Fruit fly (Drosophila melanogaster) whole organism, embryonic: ENCODE results near the gene GlcAT-P.
A peak's percentile ranks its signal among the peaks of the same experiment; 100 is the strongest.

Experiments used
- Atf3 ChIP-seq: fragments of 200-800 bp; sonication (Bioruptor generic); optimal IDR thresholded peaks from 3 replicates; lab custom pipeline; 2016; ENCODE audit warnings: missing biosample characterization, missing genetic modification characterization
- Atf6 ChIP-seq: fragments of 200-800 bp; sonication (Bioruptor generic); IDR thresholded peaks from 2 replicates; pipeline ENCODE4 v1.3.6; 2022; ENCODE audit warnings: missing biosample characterization, missing genetic modification characterization
- CG10462 ChIP-seq: fragments of 200-800 bp; sonication (Bioruptor generic); optimal IDR thresholded peaks from 2 replicates; lab custom pipeline; 2016; ENCODE audit warnings: missing biosample characterization, missing genetic modification characterization
- CG11504 ChIP-seq: fragments of 200-800 bp; sonication (Bioruptor generic); optimal IDR thresholded peaks from 3 replicates; lab custom pipeline; 2019; ENCODE audit warnings: missing biosample characterization, mild to moderate bottlenecking, missing genetic modification characterization, moderate library complexity
- CG12236 ChIP-seq: fragments of 200-800 bp; sonication (Bioruptor generic); optimal IDR thresholded peaks from 2 replicates; lab custom pipeline; 2016; ENCODE audit warnings: missing biosample characterization, missing genetic modification characterization
- CG12299 ChIP-seq: fragments of 200-800 bp; sonication (Bioruptor generic); optimal IDR thresholded peaks from 2 replicates; lab custom pipeline; 2018; ENCODE audit warnings: missing biosample characterization, mild to moderate bottlenecking, missing genetic modification characterization
- CG13894 ChIP-seq: fragments of 200-800 bp; sonication (Bioruptor generic); optimal IDR thresholded peaks from 3 replicates; lab custom pipeline; 2018; ENCODE audit warnings: missing biosample characterization, mild to moderate bottlenecking, missing genetic modification characterization, moderate library complexity
- CG14965 ChIP-seq: fragments of 200-800 bp; sonication (Bioruptor generic); optimal IDR thresholded peaks from 2 replicates; lab custom pipeline; 2016; ENCODE audit warnings: missing biosample characterization, missing genetic modification characterization, borderline replicate concordance
- CG15073 ChIP-seq: fragments of 200-800 bp; sonication (Bioruptor generic); optimal IDR thresholded peaks from 2 replicates; lab custom pipeline; 2016; ENCODE audit warnings: missing biosample characterization, missing genetic modification characterization
- CG1647 ChIP-seq: fragments of 200-800 bp; sonication (Bioruptor generic); optimal IDR thresholded peaks from 3 replicates; lab custom pipeline; 2016; ENCODE audit warnings: missing biosample characterization, missing genetic modification characterization
- CG18476 ChIP-seq: fragments of 200-800 bp; sonication (Bioruptor generic); optimal IDR thresholded peaks from 2 replicates; lab custom pipeline; 2016; ENCODE audit warnings: missing biosample characterization, mild to moderate bottlenecking, missing genetic modification characterization
- CG30403 ChIP-seq: fragments of 200-800 bp; sonication (Bioruptor generic); optimal IDR thresholded peaks from 3 replicates; lab custom pipeline; 2016; ENCODE audit warnings: missing biosample characterization, missing genetic modification characterization
- CG34224 ChIP-seq: fragments of 200-800 bp; sonication (Bioruptor generic); IDR thresholded peaks from 3 replicates; pipeline ENCODE4 v1.3.6; 2022; ENCODE audit warnings: missing biosample characterization, missing genetic modification characterization; ENCODE audit not compliant: partially characterized antibody
- CG6175 ChIP-seq: fragments of 200-800 bp; sonication (Bioruptor generic); IDR thresholded peaks from 3 replicates; pipeline ENCODE4 v1.3.6; 2022; ENCODE audit warnings: missing biosample characterization, missing genetic modification characterization
- CkIIα-i1 ChIP-seq: fragments of 200-800 bp; sonication (Bioruptor generic); IDR thresholded peaks from 2 replicates; pipeline ENCODE4 v1.3.6; 2022; ENCODE audit warnings: missing biosample characterization, missing genetic modification characterization
- Dref ChIP-seq: fragments of 200-800 bp; sonication (Bioruptor generic); IDR thresholded peaks from 2 replicates; pipeline ENCODE4 v1.3.6; 2022; ENCODE audit warnings: missing biosample characterization, missing genetic modification characterization
- HLH3B ChIP-seq: fragments of 200-800 bp; sonication (Bioruptor generic); IDR thresholded peaks from 2 replicates; pipeline ENCODE4 v1.3.6; 2022; ENCODE audit warnings: missing biosample characterization, missing genetic modification characterization
- Hsf ChIP-seq: fragments of 200-800 bp; sonication (Bioruptor generic); optimal IDR thresholded peaks from 3 replicates; lab custom pipeline; 2016; ENCODE audit warnings: missing biosample characterization, missing genetic modification characterization
- Meics ChIP-seq: fragments of 200-800 bp; sonication (Bioruptor generic); optimal IDR thresholded peaks from 2 replicates; lab custom pipeline; 2017; ENCODE audit warnings: missing biosample characterization, mild to moderate bottlenecking, missing genetic modification characterization
- Nf-YA ChIP-seq: fragments of 200-800 bp; sonication (Bioruptor generic); IDR thresholded peaks from 2 replicates; pipeline ENCODE4 v1.3.6; 2022; ENCODE audit warnings: missing biosample characterization, missing genetic modification characterization
- Stat92E ChIP-seq, 3 experiments: fragments of >200 bp in 2 of 3; fragments of 200-800 bp in 1 of 3; sonication (Bioruptor generic) in 1 of 3; optimal IDR thresholded peaks; 2 replicates each; lab custom pipeline; 2017 to 2019; ENCODE audit warnings: missing biosample characterization in 3 of 3, missing genetic modification characterization in 3 of 3, mild to moderate bottlenecking in 1 of 3, moderate library complexity in 1 of 3
- Trl ChIP-seq, 3 experiments: fragments of >200 bp in 2 of 3; fragments of 200-800 bp in 1 of 3; sonication (Bioruptor generic) in 1 of 3; optimal IDR thresholded peaks; 2 replicates in 1 of 3; 3 replicates in 2 of 3; lab custom pipeline; 2016 to 2017; ENCODE audit warnings: missing biosample characterization in 1 of 3, missing genetic modification characterization in 1 of 3
- Usf ChIP-seq: fragments of 200-800 bp; sonication (Bioruptor generic); optimal IDR thresholded peaks from 2 replicates; lab custom pipeline; 2017; ENCODE audit warnings: missing genotype, missing biosample characterization, missing genetic modification characterization
- ap ChIP-seq: fragments of 200-800 bp; sonication (Bioruptor generic); IDR thresholded peaks from 2 replicates; pipeline ENCODE4 v1.3.6; 2022; ENCODE audit warnings: missing biosample characterization, missing genetic modification characterization
- cato ChIP-seq: fragments of 200-800 bp; sonication (Bioruptor generic); optimal IDR thresholded peaks from 2 replicates; lab custom pipeline; 2016; ENCODE audit warnings: missing biosample characterization, missing genetic modification characterization, borderline replicate concordance
- dysf ChIP-seq: fragments of 200-800 bp; sonication (Bioruptor generic); IDR thresholded peaks from 3 replicates; pipeline ENCODE4 v1.3.6; 2022; ENCODE audit warnings: missing biosample characterization, missing genetic modification characterization
- en ChIP-seq: fragments of 200-800 bp; sonication (Bioruptor generic); optimal IDR thresholded peaks from 2 replicates; lab custom pipeline; 2016; ENCODE audit warnings: missing biosample characterization, missing genetic modification characterization
- eve ChIP-seq, 2 experiments: fragments of >200 bp; optimal IDR thresholded peaks; 2 replicates each; lab custom pipeline; 2017; ENCODE audit warnings: missing biosample characterization in 2 of 2, missing genetic modification characterization in 2 of 2
- gem ChIP-seq: fragments of 200-800 bp; sonication (Bioruptor generic); optimal IDR thresholded peaks from 2 replicates; lab custom pipeline; 2019; ENCODE audit warnings: missing biosample characterization, mild to moderate bottlenecking, missing genetic modification characterization, moderate library complexity
- gfzf ChIP-seq: fragments of 200-800 bp; sonication (Bioruptor generic); optimal IDR thresholded peaks from 2 replicates; lab custom pipeline; 2016; ENCODE audit warnings: missing biosample characterization, mild to moderate bottlenecking, missing genetic modification characterization, moderate library complexity
- grn ChIP-seq: fragments of 200-800 bp; sonication (Bioruptor generic); optimal IDR thresholded peaks from 3 replicates; lab custom pipeline; 2017; ENCODE audit warnings: missing biosample characterization, missing genetic modification characterization
- klu ChIP-seq: fragments of 200-800 bp; sonication (Bioruptor generic); IDR thresholded peaks from 2 replicates; pipeline ENCODE4 v1.3.6; 2022; ENCODE audit warnings: missing biosample characterization, missing genetic modification characterization
- knrl ChIP-seq: fragments of 200-800 bp; sonication (Bioruptor generic); IDR thresholded peaks from 3 replicates; pipeline ENCODE4 v1.3.6; 2022; ENCODE audit warnings: missing biosample characterization, missing genetic modification characterization; ENCODE audit not compliant: partially characterized antibody
- luna ChIP-seq: fragments of 200-800 bp; sonication (Bioruptor generic); optimal IDR thresholded peaks from 2 replicates; lab custom pipeline; 2016; ENCODE audit warnings: missing biosample characterization, missing genetic modification characterization
- nmo ChIP-seq: fragments of 200-800 bp; sonication (Bioruptor generic); optimal IDR thresholded peaks from 2 replicates; lab custom pipeline; 2018; ENCODE audit warnings: missing biosample characterization, mild to moderate bottlenecking, missing genetic modification characterization, moderate library complexity
- nom ChIP-seq: fragments of 200-800 bp; sonication (Bioruptor generic); optimal IDR thresholded peaks from 2 replicates; lab custom pipeline; 2017; ENCODE audit warnings: missing biosample characterization, missing genetic modification characterization, mild to moderate bottlenecking, moderate library complexity, missing genetic modification reagents
- p53 ChIP-seq: fragments of 200-800 bp; sonication (Bioruptor generic); optimal IDR thresholded peaks from 2 replicates; lab custom pipeline; 2016; ENCODE audit warnings: missing biosample characterization, missing genetic modification characterization
- pita ChIP-seq: fragments of 200-800 bp; sonication (Bioruptor generic); optimal IDR thresholded peaks from 2 replicates; lab custom pipeline; 2017; ENCODE audit warnings: missing biosample characterization, mild to moderate bottlenecking, missing genetic modification characterization
- run ChIP-seq: fragments of 200-800 bp; sonication (Bioruptor generic); optimal IDR thresholded peaks from 3 replicates; lab custom pipeline; 2018; ENCODE audit warnings: missing biosample characterization, mild to moderate bottlenecking, missing genetic modification characterization
- scrt ChIP-seq: fragments of 200-800 bp; sonication (Bioruptor generic); optimal IDR thresholded peaks from 2 replicates; lab custom pipeline; 2018; ENCODE audit warnings: missing biosample characterization, mild to moderate bottlenecking, missing genetic modification characterization, moderate library complexity
- slbo ChIP-seq: fragments of 200-800 bp; sonication (Bioruptor generic); IDR thresholded peaks from 2 replicates; pipeline ENCODE4 v1.3.6; 2022; ENCODE audit warnings: missing biosample characterization, missing genetic modification characterization
- slou ChIP-seq: fragments of 200-800 bp; sonication (Bioruptor generic); optimal IDR thresholded peaks from 3 replicates; lab custom pipeline; 2016; ENCODE audit warnings: missing biosample characterization, missing genetic modification characterization
- trem ChIP-seq: fragments of 200-800 bp; optimal IDR thresholded peaks from 3 replicates; lab custom pipeline; 2019; ENCODE audit warnings: missing biosample characterization, mild to moderate bottlenecking, missing genetic modification characterization, moderate library complexity
- ttk ChIP-seq: fragments of 200-800 bp; sonication (Bioruptor generic); IDR thresholded peaks from 2 replicates; pipeline ENCODE4 v2.1.2; 2022; ENCODE audit warnings: missing biosample characterization, missing genetic modification characterization
- usp ChIP-seq: fragments of >200 bp; optimal IDR thresholded peaks from 2 replicates; lab custom pipeline; 2017; ENCODE audit warnings: missing biosample characterization, missing genetic modification characterization
- vnd ChIP-seq: fragments of 200-800 bp; sonication (Bioruptor generic); IDR thresholded peaks from 3 replicates; pipeline ENCODE4 v1.3.6; 2022; ENCODE audit warnings: missing biosample characterization, missing genetic modification characterization; ENCODE audit not compliant: partially characterized antibody
- zen2 ChIP-seq: fragments of 200-800 bp; sonication (Bioruptor generic); IDR thresholded peaks from 3 replicates; pipeline ENCODE4 v1.3.6; 2022; ENCODE audit warnings: missing biosample characterization, missing genetic modification characterization; ENCODE audit not compliant: partially characterized antibody

The GlcAT-P gene

DNA sequence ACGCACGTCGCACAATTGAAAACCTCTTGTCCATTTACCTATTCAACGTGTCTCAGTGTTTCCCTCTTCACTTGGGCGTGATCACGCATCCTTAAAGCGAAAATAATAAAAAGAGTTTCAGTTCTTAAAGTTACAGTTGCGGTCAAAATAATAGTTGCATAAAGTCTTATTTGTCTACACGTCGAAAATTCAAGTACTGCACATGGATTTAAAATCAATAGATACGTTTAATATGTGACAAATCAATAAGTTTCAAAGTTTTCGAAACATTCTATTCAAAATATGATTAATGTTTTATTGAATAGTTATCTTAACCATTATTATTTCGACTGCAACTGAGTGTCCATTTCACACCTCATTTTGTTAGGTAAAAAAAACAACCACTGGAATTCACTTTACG is 18.9 kb upstream of the GlcAT-P start (continued):
- TF ChIP-seq eve (GFP tag; optimal IDR thresholded peaks at IDR 0.05; lab: Kevin White, UChicago) (no peak), gem (tag; lab: Kevin White, UChicago) (peak; percentile 17), pita (GFP tag; lab: Kevin White, UChicago) (no peak), HLH3B (GFP tag; lab: Robert Waterston, UW) (no peak), CG6175 (GFP tag; lab: Robert Waterston, UW) (no peak), CG10462 (GFP tag; lab: Kevin White, UChicago) (no peak), slou (GFP tag; lab: Kevin White, UChicago) (no peak), klu (GFP tag; lab: Robert Waterston, UW) (no peak), Stat92E (GFP tag; optimal IDR thresholded peaks at IDR 0.05; lab: Kevin White, UChicago) (no peak), ttk (no peak)
- TF ChIP-seq, all 482 proteins: peak for 3

DNA sequence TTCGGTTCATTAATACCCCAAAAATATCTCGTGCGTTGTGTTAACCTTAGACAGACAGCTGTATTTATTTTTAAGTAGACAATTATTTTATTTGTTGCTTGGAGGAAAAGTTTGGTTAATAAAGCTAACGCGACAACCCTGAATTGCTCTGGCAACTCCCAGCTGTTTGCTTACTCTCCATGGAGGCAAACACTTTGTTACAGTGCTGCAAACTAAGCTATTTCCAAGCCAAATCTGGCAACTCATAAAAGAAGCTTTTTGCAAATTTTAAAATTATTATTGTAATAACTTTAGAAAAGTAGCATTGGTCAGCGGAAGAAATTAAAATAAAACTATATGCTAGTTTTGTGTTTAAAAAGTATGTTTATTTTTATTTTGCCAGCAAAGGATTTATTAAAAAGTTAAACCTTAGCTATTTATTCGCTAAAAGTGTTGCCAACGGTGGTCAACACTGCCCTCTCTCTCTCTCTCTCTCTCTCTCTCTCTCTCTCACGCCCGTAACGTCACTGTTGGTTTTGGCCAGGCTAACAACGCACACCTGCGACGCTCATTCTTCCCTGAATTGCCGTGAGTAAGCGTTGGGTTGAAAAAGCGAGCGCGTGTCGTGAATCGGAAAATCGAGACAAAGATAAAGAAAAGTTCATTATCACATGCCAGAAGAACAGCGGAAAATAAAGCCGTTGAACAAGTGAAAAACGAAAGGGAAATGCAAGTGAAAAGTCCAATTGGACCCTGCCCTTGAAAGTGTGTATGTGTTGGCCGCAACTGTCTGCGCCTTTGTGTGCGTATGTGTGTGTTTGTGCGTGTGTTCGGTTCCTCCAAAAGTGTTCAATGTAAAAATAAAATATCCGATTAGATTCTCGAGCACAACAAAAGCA is 18.1 kb upstream of the GlcAT-P start:
- TF ChIP-seq zen2 (no peak), usp (no peak), CG12236 (peak; percentile 57), CG13894 (tag; lab: Kevin White, UChicago) (peak; percentile 76), Dref (GFP tag; lab: Robert Waterston, UW) (no peak), Usf (peak; percentile 71), Hsf (GFP tag; lab: Kevin White, UChicago) (peak; percentile 91), Atf3 (GFP tag; lab: Kevin White, UChicago) (peak; percentile 79), vnd (GFP tag; lab: Robert Waterston, UW) (no peak), p53 (peak; percentile 78), ap (peak; percentile 76), Atf6 (GFP tag; lab: Robert Waterston, UW) (peak; percentile 93), scrt (GFP tag; lab: Kevin White, UChicago) (peak; percentile 75), CG1647 (GFP tag; lab: Kevin White, UChicago) (peak; percentile 90), run (tag; lab: Kevin White, UChicago) (peak; percentile 52), nom (peak; percentile 61), CG11504 (tag; lab: Kevin White, UChicago) (peak; percentile 86), knrl (GFP tag; lab: Robert Waterston, UW) (no peak), nmo (GFP tag; lab: Kevin White, UChicago) (peak; percentile 58), Stat92E (GFP tag; optimal IDR thresholded peaks at IDR 0.05; lab: Kevin White, UChicago) (peak in 1 of 3 experiments; percentile 44), dysf (GFP tag; lab: Robert Waterston, UW) (peak; percentile 96), slbo (peak; percentile 94), Nf-YA (GFP tag; lab: Robert Waterston, UW) (peak; percentile 86), CG12299 (tag; lab: Kevin White, UChicago) (no peak), Trl (optimal IDR thresholded peaks at IDR 0.05; lab: Kevin White, UChicago) (peak; percentile 79 to 98), Trl (GFP tag; optimal IDR thresholded peaks at IDR 0.05; lab: Kevin White, UChicago) (peak; percentile 93), CG14965 (GFP tag; lab: Kevin White, UChicago) (peak; percentile 65), CG18476 (peak; percentile 84), luna (GFP tag; lab: Kevin White, UChicago) (peak; percentile 36), trem (tag; lab: Kevin White, UChicago) (peak; percentile 77), CG30403 (peak; percentile 91), grn (peak; percentile 38), gfzf (GFP tag; lab: Kevin White, UChicago) (no peak), en (GFP tag; lab: Kevin White, UChicago) (peak; percentile 82), CG15073 (no peak), CkIIα-i1 (peak; percentile 67; the same call in 1 of the 2 replicates), CG34224 (GFP tag; lab: Robert Waterston, UW) (no peak), Meics (GFP tag; lab: Kevin White, UChicago) (peak; percentile 91), cato (peak; percentile 66)
